Fruit fly (Drosophila melanogaster) whole organism, embryonic: ENCODE data around the gene mRpL17.

Experiments used
- CG18599 ChIP-seq: fragments of 200-800 bp; sonication (Bioruptor generic); optimal IDR thresholded peaks from 3 replicates; lab custom pipeline; 2017; ENCODE audit warnings: missing biosample characterization, missing genetic modification characterization, mild to moderate bottlenecking, moderate library complexity, missing genetic modification reagents
- CG2120 ChIP-seq: fragments of 200-800 bp; sonication (Bioruptor generic); optimal IDR thresholded peaks from 3 replicates; lab custom pipeline; 2016; ENCODE audit warnings: missing biosample characterization, missing genetic modification characterization
- CG34376 ChIP-seq: fragments of 200-800 bp; sonication (Bioruptor generic); optimal IDR thresholded peaks from 2 replicates; lab custom pipeline; 2018; ENCODE audit warnings: missing biosample characterization, mild to moderate bottlenecking, missing genetic modification characterization
- CG6813 ChIP-seq: fragments of 200-800 bp; sonication (Bioruptor generic); optimal IDR thresholded peaks from 2 replicates; lab custom pipeline; 2017; ENCODE audit warnings: missing biosample characterization, missing genetic modification characterization, mild to moderate bottlenecking, moderate library complexity, missing genetic modification reagents
- Camta ChIP-seq: fragments of 200-800 bp; sonication (Bioruptor generic); optimal IDR thresholded peaks from 2 replicates; lab custom pipeline; 2016; ENCODE audit warnings: missing biosample characterization, missing genetic modification characterization
- Ets65A ChIP-seq: fragments of 200-800 bp; sonication (Bioruptor generic); peaks from one replicate; lab custom pipeline; 2016; ENCODE audit warnings: missing biosample characterization, missing genetic modification characterization
- Hr51 ChIP-seq, 2 experiments: fragments of 200-800 bp; sonication (Bioruptor generic); optimal IDR thresholded peaks; 2 replicates in 1 of 2; 3 replicates in 1 of 2; lab custom pipeline; 2016 to 2018; ENCODE audit warnings: missing biosample characterization in 2 of 2, missing genetic modification characterization in 2 of 2, mild to moderate bottlenecking in 1 of 2, moderate library complexity in 1 of 2
- Lhr ChIP-seq: fragments of 200-800 bp; sonication (Bioruptor generic); optimal IDR thresholded peaks from 3 replicates; lab custom pipeline; 2017; ENCODE audit warnings: mild to moderate bottlenecking, missing biosample characterization, missing genetic modification reagents, missing genetic modification characterization
- Med ChIP-seq: fragments of 200-800 bp; sonication (Bioruptor generic); peaks from one replicate; lab custom pipeline; 2016; ENCODE audit warnings: missing biosample characterization, missing genetic modification characterization, mild to moderate bottlenecking, inconsistent platforms, moderate library complexity
- NfI ChIP-seq: fragments of 200-800 bp; sonication (Bioruptor generic); optimal IDR thresholded peaks from 3 replicates; lab custom pipeline; 2018; ENCODE audit warnings: missing biosample characterization, mild to moderate bottlenecking, missing genetic modification characterization, moderate library complexity
- ab ChIP-seq: fragments of 200-800 bp; sonication (Bioruptor generic); optimal IDR thresholded peaks from 2 replicates; lab custom pipeline; 2016; ENCODE audit warnings: missing biosample characterization, missing genetic modification characterization
- ato ChIP-seq: fragments of 200-800 bp; sonication (Bioruptor generic); IDR thresholded peaks from 2 replicates; pipeline ENCODE4 v1.3.6; 2022; ENCODE audit warnings: missing biosample characterization, missing genetic modification characterization; ENCODE audit not compliant: partially characterized antibody
- bbx ChIP-seq: fragments of 200-800 bp; sonication (Bioruptor generic); IDR thresholded peaks from 2 replicates; pipeline ENCODE4 v1.3.6; 2022; ENCODE audit warnings: missing biosample characterization, missing genetic modification characterization; ENCODE audit not compliant: partially characterized antibody
- chinmo ChIP-seq: fragments of 200-800 bp; sonication (Bioruptor generic); IDR thresholded peaks from 4 replicates; pipeline ENCODE4 v1.3.6; 2022; ENCODE audit warnings: missing biosample characterization, missing genetic modification characterization; ENCODE audit not compliant: partially characterized antibody
- dimm ChIP-seq: fragments of 200-800 bp; sonication (Bioruptor generic); IDR thresholded peaks from 2 replicates; pipeline ENCODE4 v1.3.6; 2022; ENCODE audit warnings: missing biosample characterization, missing genetic modification characterization
- ewg ChIP-seq: fragments of 200-800 bp; sonication (Bioruptor generic); optimal IDR thresholded peaks from 3 replicates; lab custom pipeline; 2017; ENCODE audit warnings: mild to moderate bottlenecking, missing biosample characterization, missing genetic modification reagents, missing genetic modification characterization
- hb ChIP-seq: fragments of 200-800 bp; sonication (Bioruptor generic); IDR thresholded peaks from 3 replicates; pipeline ENCODE4 v1.3.6; 2022; ENCODE audit warnings: missing biosample characterization, missing genetic modification characterization; ENCODE audit not compliant: partially characterized antibody
- jumu ChIP-seq: fragments of 200-800 bp; sonication (Bioruptor generic); optimal IDR thresholded peaks from 3 replicates; lab custom pipeline; 2016; ENCODE audit warnings: missing biosample characterization, missing genetic modification characterization
- lilli ChIP-seq: fragments of 200-800 bp; sonication (Bioruptor generic); optimal IDR thresholded peaks from 3 replicates; lab custom pipeline; 2016; ENCODE audit warnings: missing biosample characterization, missing genetic modification characterization
- onecut ChIP-seq: fragments of 200-800 bp; sonication (Bioruptor generic); IDR thresholded peaks from 2 replicates; pipeline ENCODE4 v1.3.6; 2022; ENCODE audit warnings: missing biosample characterization, missing genetic modification characterization
- row ChIP-seq: fragments of 200-800 bp; sonication (Bioruptor generic); IDR thresholded peaks from 3 replicates; pipeline ENCODE4 v1.3.6; 2022; ENCODE audit warnings: missing biosample characterization, missing genetic modification characterization
- sens ChIP-seq: fragments of 200-800 bp; sonication (Bioruptor generic); peaks from one replicate; lab custom pipeline; 2016; ENCODE audit warnings: missing biosample characterization, missing genetic modification characterization
- slbo ChIP-seq: fragments of 200-800 bp; sonication (Bioruptor generic); IDR thresholded peaks from 2 replicates; pipeline ENCODE4 v1.3.6; 2022; ENCODE audit warnings: missing biosample characterization, missing genetic modification characterization
- usp ChIP-seq: fragments of >200 bp; optimal IDR thresholded peaks from 2 replicates; lab custom pipeline; 2017; ENCODE audit warnings: missing biosample characterization, missing genetic modification characterization
- vnd ChIP-seq: fragments of 200-800 bp; sonication (Bioruptor generic); IDR thresholded peaks from 3 replicates; pipeline ENCODE4 v1.3.6; 2022; ENCODE audit warnings: missing biosample characterization, missing genetic modification characterization; ENCODE audit not compliant: partially characterized antibody
- zfh1 ChIP-seq: fragments of 200-800 bp; sonication (Bioruptor generic); IDR thresholded peaks from 3 replicates; pipeline ENCODE4 v1.3.6; 2022; ENCODE audit warnings: missing biosample characterization, missing genetic modification characterization

Gene mRpL17

DNA sequence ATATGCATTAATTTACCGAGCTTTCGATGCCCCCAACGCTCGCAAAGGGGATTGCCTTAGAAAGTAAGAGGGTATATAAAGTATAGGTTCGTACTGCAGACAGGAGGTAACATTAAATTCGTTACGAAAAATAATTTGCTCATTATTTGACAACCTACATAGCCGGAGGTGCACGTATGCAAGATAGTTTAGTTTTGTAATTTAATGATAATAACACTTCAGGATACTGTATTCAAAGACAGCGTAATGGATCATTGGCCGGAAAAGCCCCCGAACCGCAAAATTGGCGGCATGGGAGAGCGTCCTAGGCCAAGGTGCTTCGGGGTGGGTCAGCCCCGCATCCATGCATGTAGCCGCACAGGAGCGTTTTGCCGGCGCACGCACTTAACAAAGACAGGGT is 47.7 kb downstream of the mRpL17 start:
- TF ChIP-seq CG2120 (peak; percentile 40), sens (peak; percentile 10), row (GFP tag; lab: Robert Waterston, UW) (peak; percentile 33; the same call in 2 of the 3 replicates), CG18599 (GFP tag; lab: Kevin White, UChicago) (peak; percentile 55), usp (GFP tag; lab: Kevin White, UChicago) (no peak), ewg (peak; percentile 61), hb (GFP tag; lab: Robert Waterston, UW) (no peak), slbo (GFP tag; lab: Robert Waterston, UW) (peak; percentile 22; the same call in 1 of the 2 replicates), chinmo (GFP tag; lab: Robert Waterston, UW) (0 out of 4 replicates have a peak, but pooled peaks have one; percentile 27), bbx (GFP tag; lab: Robert Waterston, UW) (peak; percentile 27; the same call in 1 of the 2 replicates), Med (GFP tag; lab: Kevin White, UChicago) (peak; percentile 52), jumu (GFP tag; lab: Kevin White, UChicago) (no peak)

DNA sequence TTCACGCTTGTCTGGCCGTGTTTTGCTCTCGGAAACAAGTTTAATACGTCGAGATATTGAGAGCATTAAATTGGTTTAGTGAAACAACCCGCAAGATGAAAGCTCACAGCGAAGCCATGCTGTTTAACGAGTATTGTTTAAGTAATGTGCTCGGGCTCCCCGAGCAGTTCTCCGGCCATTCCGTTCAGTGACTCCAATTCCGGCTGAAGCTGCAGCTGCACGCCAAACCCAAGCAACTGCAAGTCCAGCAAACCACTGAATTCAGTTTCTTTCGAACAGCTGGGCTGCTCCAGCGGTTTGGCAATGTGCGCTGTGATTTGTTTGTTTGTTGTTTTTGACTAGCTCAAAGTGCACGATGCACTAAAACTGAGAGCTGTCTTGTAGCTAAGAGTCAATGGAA is 50.6 kb downstream of the mRpL17 start:
- TF ChIP-seq CG6813 (GFP tag; lab: Kevin White, UChicago) (no peak), sens (peak; percentile 38), zfh1 (GFP tag; lab: Robert Waterston, UW) (no peak), Hr51 (GFP tag; optimal IDR thresholded peaks at IDR 0.05; lab: Kevin White, UChicago) (no peak), Ets65A (GFP tag; lab: Kevin White, UChicago) (peak; percentile 78), vnd (no peak), NfI (GFP tag; lab: Kevin White, UChicago) (no peak), onecut (GFP tag; lab: Robert Waterston, UW) (no peak), ab (GFP tag; lab: Kevin White, UChicago) (no peak), ato (no peak), Camta (GFP tag; lab: Kevin White, UChicago) (no peak), Lhr (GFP tag; lab: Kevin White, UChicago) (no peak), lilli (GFP tag; lab: Kevin White, UChicago) (no peak), dimm (GFP tag; lab: Robert Waterston, UW) (no peak), CG34376 (GFP tag; lab: Kevin White, UChicago) (no peak)
